Fruit fly (Drosophila melanogaster) whole organism: Measurements from ENCODE around the gene CG12010.

Experiments used
- CG8478 ChIP-seq: fragments of >200 bp; optimal IDR thresholded peaks from 2 replicates; lab custom pipeline; 2018; ENCODE audit warnings: inconsistent platforms
- Dll ChIP-seq: fragments of >200 bp; optimal IDR thresholded peaks from 2 replicates; lab custom pipeline; 2017
- EcR ChIP-seq, 2 experiments: fragments of >200 bp; optimal IDR thresholded peaks; 2 replicates each; lab custom pipeline; 2017; ENCODE audit warnings: missing biosample characterization in 2 of 2, missing genetic modification characterization in 2 of 2, missing genetic modification reagents in 2 of 2
- pan ChIP-seq: fragments of >200 bp; optimal IDR thresholded peaks from 2 replicates; lab custom pipeline; 2017
- psq ChIP-seq: fragments of >200 bp; optimal IDR thresholded peaks from 2 replicates; lab custom pipeline; 2017
- usp ChIP-seq: fragments of >200 bp; optimal IDR thresholded peaks from 2 replicates; lab custom pipeline; 2017; ENCODE audit warnings: missing biosample characterization, missing genetic modification characterization, mixed read lengths

Gene CG12010

DNA sequence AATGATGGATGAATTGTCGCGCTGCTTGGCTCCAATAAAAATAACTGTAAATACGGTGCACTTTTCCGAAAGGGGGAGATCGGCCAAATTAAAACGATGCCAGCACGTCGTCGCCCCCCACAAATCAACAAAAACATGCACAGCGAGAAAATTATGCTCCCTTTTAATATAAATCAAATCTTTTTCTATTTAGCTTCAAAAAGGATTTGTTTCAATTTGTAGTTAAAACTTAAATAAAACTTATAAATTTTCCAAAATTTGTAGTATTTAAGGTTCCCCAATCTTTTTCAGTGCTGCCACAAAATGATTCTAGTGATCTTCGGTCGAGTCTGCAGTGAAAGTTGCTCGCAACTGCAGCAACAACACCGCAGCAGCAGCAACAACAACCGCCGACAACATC, 22.0 kb downstream of the CG12010 start:
- TF ChIP-seq pan (lab: Kevin White, UChicago) (no peak), EcR (GFP tag; optimal IDR thresholded peaks at IDR 0.05; lab: Kevin White, UChicago) (no peak), CG8478 (lab: Kevin White, UChicago) (no peak), psq (lab: Kevin White, UChicago) (no peak), Dll (lab: Kevin White, UChicago) (no peak), usp (no peak)

dm6 chr3L:3397309-3397821, 23.3 kb downstream of the CG12010 start:
- TF ChIP-seq EcR (GFP tag; optimal IDR thresholded peaks at IDR 0.05; lab: Kevin White, UChicago) (no peak), CG8478 (lab: Kevin White, UChicago) (no peak), Dll (lab: Kevin White, UChicago) (no peak), psq (lab: Kevin White, UChicago) (no peak), usp (no peak), pan (lab: Kevin White, UChicago) (no peak)

- TF ChIP-seq CG8478 (lab: Kevin White, UChicago) (no peak), EcR (GFP tag; optimal IDR thresholded peaks at IDR 0.05; lab: Kevin White, UChicago) (no peak), psq (lab: Kevin White, UChicago) (no peak), usp (no peak), pan (lab: Kevin White, UChicago) (no peak), Dll (lab: Kevin White, UChicago) (no peak)
Measured at dm6 chr3L:3397849-3398248, 23.8 kb downstream of the CG12010 start.

DNA sequence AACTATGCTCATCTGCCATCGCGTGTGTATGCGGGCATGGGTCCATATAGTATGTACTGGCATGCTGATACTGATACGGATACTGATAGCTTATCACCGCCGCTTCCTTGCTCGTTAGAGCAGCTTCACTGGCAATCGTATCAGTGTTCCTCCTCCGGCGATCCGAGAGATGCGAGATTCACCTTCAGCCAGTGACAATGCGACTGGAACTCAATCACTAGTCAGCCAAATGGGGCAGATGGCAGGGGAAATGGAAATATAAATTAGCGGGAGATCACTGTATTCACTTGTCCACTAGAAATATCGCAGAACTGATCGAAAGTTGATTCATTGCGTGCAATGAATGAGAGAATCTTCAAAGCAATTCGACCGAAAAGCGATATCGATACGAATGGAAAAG, 24.4 kb downstream of the CG12010 start:
- TF ChIP-seq usp (no peak), psq (lab: Kevin White, UChicago) (no peak), pan (lab: Kevin White, UChicago) (no peak), Dll (lab: Kevin White, UChicago) (no peak), EcR (GFP tag; optimal IDR thresholded peaks at IDR 0.05; lab: Kevin White, UChicago) (no peak), CG8478 (lab: Kevin White, UChicago) (no peak)

- no peak for TF ChIP-seq psq (lab: Kevin White, UChicago)
- no peak for TF ChIP-seq pan (lab: Kevin White, UChicago)
- no peak for TF ChIP-seq usp
- TF ChIP-seq EcR (GFP tag; optimal IDR thresholded peaks at IDR 0.05; lab: Kevin White, UChicago) = no peak
- TF ChIP-seq CG8478 (lab: Kevin White, UChicago) = no peak
- TF ChIP-seq Dll (lab: Kevin White, UChicago) = no peak
Measured at dm6 chr3L:3399249-3399922, 25.3 kb downstream of the CG12010 start.

dm6 chr3L:3399923-3400309, 25.8 kb downstream of the CG12010 start:
- TF ChIP-seq psq (lab: Kevin White, UChicago) (no peak), pan (lab: Kevin White, UChicago) (no peak)

DNA sequence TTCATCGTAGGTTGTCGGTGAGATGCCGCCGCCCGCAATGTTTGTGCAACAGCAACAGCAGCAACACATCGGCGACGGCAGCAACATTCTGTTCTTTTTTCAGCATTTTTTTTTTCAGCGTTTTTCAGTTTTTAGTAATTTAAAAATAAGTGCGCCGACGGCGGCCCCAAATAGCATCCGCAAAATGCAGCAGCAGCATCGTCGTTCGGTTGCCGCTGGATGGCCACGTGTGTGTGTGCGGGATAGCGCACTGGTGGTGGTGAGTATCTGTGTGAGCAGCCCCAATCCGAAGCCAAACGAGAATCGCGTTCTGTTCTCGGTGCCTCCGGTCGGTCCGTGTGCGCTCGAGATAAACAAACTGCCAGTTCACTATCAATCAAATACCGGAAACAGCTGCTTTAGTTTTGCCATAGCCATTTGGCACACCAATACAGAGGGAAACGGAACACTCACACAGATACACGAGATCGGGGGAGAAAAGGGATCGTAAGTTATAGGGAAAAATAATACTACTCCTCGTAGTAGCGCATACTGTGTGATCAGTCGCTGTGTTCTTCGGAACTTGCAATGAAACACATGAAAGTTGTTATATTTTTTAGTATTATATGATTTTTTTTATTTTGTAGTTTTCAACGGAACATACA, 26.6 kb downstream of the CG12010 start:
- TF ChIP-seq CG8478 (lab: Kevin White, UChicago) (no peak), EcR (GFP tag; optimal IDR thresholded peaks at IDR 0.05; lab: Kevin White, UChicago) (no peak), pan (lab: Kevin White, UChicago) (no peak), psq (lab: Kevin White, UChicago) (no peak), usp (no peak), Dll (lab: Kevin White, UChicago) (no peak)

- TF ChIP-seq Dll (lab: Kevin White, UChicago) (no peak), CG8478 (lab: Kevin White, UChicago) (no peak), EcR (GFP tag; optimal IDR thresholded peaks at IDR 0.05; lab: Kevin White, UChicago) (no peak), usp (no peak), psq (lab: Kevin White, UChicago) (no peak), pan (lab: Kevin White, UChicago) (no peak)
Measured at dm6 chr3L:3405592-3405991, 31.5 kb downstream of the CG12010 start.

dm6 chr3L:3406307-3407061, 32.4 kb downstream of the CG12010 start:
- TF ChIP-seq EcR (GFP tag; optimal IDR thresholded peaks at IDR 0.05; lab: Kevin White, UChicago) (no peak), CG8478 (lab: Kevin White, UChicago) (no peak), pan (lab: Kevin White, UChicago) (no peak), usp (no peak), Dll (lab: Kevin White, UChicago) (no peak), psq (lab: Kevin White, UChicago) (no peak)

DNA sequence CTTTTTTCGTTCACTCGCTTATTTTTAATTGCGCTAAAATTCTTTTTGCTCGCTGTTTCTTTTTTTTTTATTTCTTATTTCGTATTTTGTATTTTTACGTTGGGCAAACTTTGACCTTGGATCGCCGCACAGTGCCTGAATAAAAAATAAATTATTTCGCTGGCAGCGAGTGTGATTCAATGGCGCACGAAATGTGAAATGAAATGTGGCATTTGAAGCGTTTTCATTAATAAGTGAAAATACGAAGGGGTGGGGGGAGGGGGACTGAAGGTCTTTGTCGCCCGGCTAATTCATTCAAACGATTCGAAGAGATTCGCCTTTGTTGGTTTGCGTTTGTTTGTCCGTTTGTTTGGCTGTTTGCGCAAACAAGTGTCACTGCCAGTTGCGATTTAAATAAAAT, 33.4 kb downstream of the CG12010 start:
- TF ChIP-seq Dll (lab: Kevin White, UChicago) = no peak
- no peak for TF ChIP-seq usp
- TF ChIP-seq pan (lab: Kevin White, UChicago) = no peak
- no peak for TF ChIP-seq psq (lab: Kevin White, UChicago)
- TF ChIP-seq EcR (GFP tag; optimal IDR thresholded peaks at IDR 0.05; lab: Kevin White, UChicago) = no peak
- TF ChIP-seq CG8478 (lab: Kevin White, UChicago) = no peak

- TF ChIP-seq EcR (GFP tag; optimal IDR thresholded peaks at IDR 0.05; lab: Kevin White, UChicago) (no peak), usp (no peak)
Measured at dm6 chr3L:3408231-3408630, 34.1 kb downstream of the CG12010 start.
